Fruit fly (Drosophila melanogaster) whole organism, embryonic: ENCODE results near the gene CG42710.

Experiments used
- Aef1 ChIP-seq: fragments of 200-800 bp; sonication (Bioruptor generic); IDR thresholded peaks from 3 replicates; pipeline ENCODE4 v1.3.6; 2022; ENCODE audit warnings: missing biosample characterization, missing genetic modification characterization
- Asciz ChIP-seq: fragments of 200-800 bp; sonication (Bioruptor generic); optimal IDR thresholded peaks from 2 replicates; lab custom pipeline; 2017; ENCODE audit warnings: missing biosample characterization, mild to moderate bottlenecking, missing genetic modification characterization, missing genetic modification reagents
- Atf6 ChIP-seq: fragments of 200-800 bp; sonication (Bioruptor generic); IDR thresholded peaks from 2 replicates; pipeline ENCODE4 v1.3.6; 2022; ENCODE audit warnings: missing biosample characterization, missing genetic modification characterization
- CG10209 ChIP-seq: fragments of 200-800 bp; sonication (Bioruptor generic); optimal IDR thresholded peaks from 3 replicates; lab custom pipeline; 2017; ENCODE audit warnings: missing biosample characterization, mild to moderate bottlenecking, missing genetic modification characterization, missing genetic modification reagents
- CG10321 ChIP-seq: fragments of 200-800 bp; sonication (Bioruptor generic); IDR thresholded peaks from 2 replicates; pipeline ENCODE4 v1.3.6; 2022; ENCODE audit warnings: missing biosample characterization, missing genetic modification characterization
- CG11695 ChIP-seq: fragments of 200-800 bp; sonication (Bioruptor generic); IDR thresholded peaks from 3 replicates; pipeline ENCODE4 v1.3.6; 2022; ENCODE audit warnings: missing biosample characterization, missing genetic modification characterization
- CG12391 ChIP-seq: fragments of 200-800 bp; sonication (Bioruptor generic); optimal IDR thresholded peaks from 3 replicates; lab custom pipeline; 2018; ENCODE audit warnings: missing biosample characterization, mild to moderate bottlenecking, missing genetic modification characterization, moderate library complexity
- CG12659 ChIP-seq: fragments of 200-800 bp; sonication (Bioruptor generic); optimal IDR thresholded peaks from 3 replicates; lab custom pipeline; 2017; ENCODE audit warnings: mild to moderate bottlenecking, missing biosample characterization, missing genetic modification reagents, missing genetic modification characterization
- CG13296 ChIP-seq: fragments of 200-800 bp; sonication (Bioruptor generic); optimal IDR thresholded peaks from 3 replicates; lab custom pipeline; 2018; ENCODE audit warnings: missing biosample characterization, mild to moderate bottlenecking, missing genetic modification characterization
- CG13775 ChIP-seq: fragments of 200-800 bp; sonication (Bioruptor generic); optimal IDR thresholded peaks from 3 replicates; lab custom pipeline; 2017; ENCODE audit warnings: missing biosample characterization, mild to moderate bottlenecking, missing genetic modification characterization
- CG15601 ChIP-seq: fragments of 200-800 bp; sonication (Bioruptor generic); optimal IDR thresholded peaks from 3 replicates; lab custom pipeline; 2019; ENCODE audit warnings: missing biosample characterization, mild to moderate bottlenecking, missing genetic modification characterization, moderate library complexity
- CG17328 ChIP-seq: fragments of 200-800 bp; sonication (Bioruptor generic); IDR thresholded peaks from 2 replicates; pipeline ENCODE4 v1.3.6; 2022; ENCODE audit warnings: missing biosample characterization, missing genetic modification characterization
- CG17359 ChIP-seq: fragments of 200-800 bp; sonication (Bioruptor generic); optimal IDR thresholded peaks from 3 replicates; lab custom pipeline; 2018; ENCODE audit warnings: missing biosample characterization, mild to moderate bottlenecking, missing genetic modification characterization, moderate library complexity
- CG4282 ChIP-seq: fragments of 200-800 bp; sonication (Bioruptor generic); optimal IDR thresholded peaks from 2 replicates; lab custom pipeline; 2016; ENCODE audit warnings: missing biosample characterization, missing genetic modification characterization
- CG4820 ChIP-seq: fragments of 200-800 bp; sonication (Bioruptor generic); optimal IDR thresholded peaks from 3 replicates; lab custom pipeline; 2016; ENCODE audit warnings: missing biosample characterization, missing genetic modification characterization
- CG6791 ChIP-seq: fragments of 200-800 bp; sonication (Bioruptor generic); IDR thresholded peaks from 3 replicates; pipeline ENCODE4 v1.3.6; 2022; ENCODE audit warnings: missing biosample characterization, missing genetic modification characterization; ENCODE audit not compliant: partially characterized antibody
- CG6813 ChIP-seq: fragments of 200-800 bp; sonication (Bioruptor generic); optimal IDR thresholded peaks from 2 replicates; lab custom pipeline; 2017; ENCODE audit warnings: missing biosample characterization, missing genetic modification characterization, mild to moderate bottlenecking, moderate library complexity, missing genetic modification reagents
- CG7357 ChIP-seq: fragments of 200-800 bp; sonication (Bioruptor generic); IDR thresholded peaks from 3 replicates; pipeline ENCODE4 v1.3.6; 2022; ENCODE audit warnings: missing biosample characterization, missing genetic modification characterization
- CG7839 ChIP-seq: fragments of 200-800 bp; sonication (Bioruptor generic); optimal IDR thresholded peaks from 3 replicates; lab custom pipeline; 2018; ENCODE audit warnings: missing biosample characterization, mild to moderate bottlenecking, missing genetic modification characterization, moderate library complexity
- CG8388 ChIP-seq: fragments of 200-800 bp; sonication (Bioruptor generic); optimal IDR thresholded peaks from 2 replicates; lab custom pipeline; 2019; ENCODE audit warnings: missing biosample characterization, mild to moderate bottlenecking, missing genetic modification characterization, moderate library complexity
- Dip2 ChIP-seq: fragments of 200-800 bp; sonication (Bioruptor generic); IDR thresholded peaks from 2 replicates; pipeline ENCODE4 v1.3.6; 2022; ENCODE audit warnings: missing biosample characterization, missing genetic modification characterization
- Eip74EF ChIP-seq, 2 experiments: fragments of 200-800 bp in 1 of 2; fragments of >200 bp in 1 of 2; sonication (Bioruptor generic) in 1 of 2; optimal IDR thresholded peaks; 2 replicates each; lab custom pipeline; 2017 to 2019; ENCODE audit warnings: missing biosample characterization in 2 of 2, missing genetic modification characterization in 2 of 2, mild to moderate bottlenecking in 1 of 2, moderate library complexity in 1 of 2
- HLH54F ChIP-seq: fragments of 200-800 bp; sonication (Bioruptor generic); optimal IDR thresholded peaks from 3 replicates; lab custom pipeline; 2016; ENCODE audit warnings: missing biosample characterization, missing genetic modification characterization
- Hr3 ChIP-seq: fragments of 200-800 bp; sonication (Bioruptor generic); optimal IDR thresholded peaks from 3 replicates; lab custom pipeline; 2016; ENCODE audit warnings: missing biosample characterization, missing genetic modification characterization
- Med ChIP-seq: fragments of 200-800 bp; sonication (Bioruptor generic); peaks from one replicate; lab custom pipeline; 2016; ENCODE audit warnings: missing biosample characterization, missing genetic modification characterization, mild to moderate bottlenecking, inconsistent platforms, moderate library complexity
- Mrtf ChIP-seq: fragments of 200-800 bp; sonication (Bioruptor generic); IDR thresholded peaks from 3 replicates; pipeline ENCODE4 v1.3.6; 2022; ENCODE audit warnings: missing biosample characterization, missing genetic modification characterization
- NC2β ChIP-seq: fragments of 200-800 bp; sonication (Bioruptor generic); optimal IDR thresholded peaks from 2 replicates; lab custom pipeline; 2016; ENCODE audit warnings: missing biosample characterization, missing genetic modification characterization
- NFAT ChIP-seq: fragments of 200-800 bp; sonication (Bioruptor generic); IDR thresholded peaks from 2 replicates; pipeline ENCODE4 v1.3.6; 2022; ENCODE audit warnings: missing biosample characterization, missing genetic modification characterization
- Nf-YB ChIP-seq: fragments of 200-800 bp; sonication (Bioruptor generic); optimal IDR thresholded peaks from 3 replicates; lab custom pipeline; 2019; ENCODE audit warnings: missing biosample characterization, mild to moderate bottlenecking, missing genetic modification characterization, moderate library complexity
- NfI ChIP-seq: fragments of 200-800 bp; sonication (Bioruptor generic); optimal IDR thresholded peaks from 3 replicates; lab custom pipeline; 2018; ENCODE audit warnings: missing biosample characterization, mild to moderate bottlenecking, missing genetic modification characterization, moderate library complexity
- Sox102F ChIP-seq: fragments of 200-800 bp; sonication (Bioruptor generic); optimal IDR thresholded peaks from 2 replicates; lab custom pipeline; 2018; ENCODE audit warnings: missing biosample characterization, mild to moderate bottlenecking, missing genetic modification characterization, moderate library complexity
- Taf1 ChIP-seq: fragments of 200-800 bp; sonication (Bioruptor generic); IDR thresholded peaks from 2 replicates; pipeline ENCODE4 v1.3.6; 2022; ENCODE audit warnings: missing biosample characterization, missing genetic modification characterization
- Xrp1 ChIP-seq: fragments of 200-800 bp; sonication (Bioruptor generic); IDR thresholded peaks from 2 replicates; pipeline ENCODE4 v1.3.6; 2022; ENCODE audit warnings: missing biosample characterization, missing genetic modification characterization
- aop ChIP-seq: fragments of 200-800 bp; sonication (Bioruptor generic); IDR thresholded peaks from 2 replicates; pipeline ENCODE4 v1.3.6; 2022; ENCODE audit warnings: missing biosample characterization, missing genetic modification characterization
- bbx ChIP-seq: fragments of 200-800 bp; sonication (Bioruptor generic); IDR thresholded peaks from 2 replicates; pipeline ENCODE4 v1.3.6; 2022; ENCODE audit warnings: missing biosample characterization, missing genetic modification characterization; ENCODE audit not compliant: partially characterized antibody
- emc ChIP-seq: fragments of 200-800 bp; sonication (Bioruptor generic); optimal IDR thresholded peaks from 2 replicates; lab custom pipeline; 2016; ENCODE audit warnings: missing biosample characterization, missing genetic modification characterization
- exex ChIP-seq: fragments of 200-800 bp; sonication (Bioruptor generic); optimal IDR thresholded peaks from 4 replicates; lab custom pipeline; 2018; ENCODE audit warnings: missing biosample characterization, mild to moderate bottlenecking, missing genetic modification characterization, moderate library complexity
- fd64A ChIP-seq: fragments of 200-800 bp; sonication (Bioruptor generic); optimal IDR thresholded peaks from 3 replicates; lab custom pipeline; 2018; ENCODE audit warnings: missing biosample characterization, mild to moderate bottlenecking, missing genetic modification characterization
- gsb ChIP-seq: fragments of 200-800 bp; sonication (Bioruptor generic); IDR thresholded peaks from 2 replicates; pipeline ENCODE4 v1.3.6; 2022; ENCODE audit warnings: missing biosample characterization, missing genetic modification characterization
- nmo ChIP-seq: fragments of 200-800 bp; sonication (Bioruptor generic); optimal IDR thresholded peaks from 2 replicates; lab custom pipeline; 2018; ENCODE audit warnings: missing biosample characterization, mild to moderate bottlenecking, missing genetic modification characterization, moderate library complexity
- otp ChIP-seq: fragments of 200-800 bp; sonication (Bioruptor generic); IDR thresholded peaks from 3 replicates; pipeline ENCODE4, ENCODE4 v1.3.6; 2022; ENCODE audit warnings: missing biosample characterization, missing genetic modification characterization
- pho ChIP-seq: fragments of 200-800 bp; sonication (Bioruptor generic); optimal IDR thresholded peaks from 2 replicates; lab custom pipeline; 2016; ENCODE audit warnings: missing biosample characterization, missing genetic modification characterization
- sens ChIP-seq: fragments of 200-800 bp; sonication (Bioruptor generic); peaks from one replicate; lab custom pipeline; 2016; ENCODE audit warnings: missing biosample characterization, missing genetic modification characterization
- tio ChIP-seq: fragments of 200-800 bp; sonication (Bioruptor generic); optimal IDR thresholded peaks from 2 replicates; lab custom pipeline; 2017; ENCODE audit warnings: missing biosample characterization, missing genetic modification characterization, inconsistent platforms
- tna ChIP-seq: fragments of 200-800 bp; sonication (Bioruptor generic); IDR thresholded peaks from 2 replicates; pipeline ENCODE4 v1.3.6; 2022; ENCODE audit warnings: missing biosample characterization, missing genetic modification characterization; ENCODE audit not compliant: partially characterized antibody
- toy ChIP-seq: fragments of 200-800 bp; sonication (Bioruptor generic); IDR thresholded peaks from 2 replicates; pipeline ENCODE4 v1.3.6; 2022; ENCODE audit warnings: missing biosample characterization, missing genetic modification characterization
- wor ChIP-seq: fragments of 200-800 bp; sonication (Bioruptor generic); IDR thresholded peaks from 2 replicates; pipeline ENCODE4 v1.3.6; 2022; ENCODE audit warnings: missing biosample characterization, missing genetic modification characterization
- zf30C ChIP-seq: fragments of 200-800 bp; sonication (Bioruptor generic); optimal IDR thresholded peaks from 3 replicates; lab custom pipeline; 2018; ENCODE audit warnings: missing biosample characterization, mild to moderate bottlenecking, missing genetic modification characterization

CG42710 gene

DNA sequence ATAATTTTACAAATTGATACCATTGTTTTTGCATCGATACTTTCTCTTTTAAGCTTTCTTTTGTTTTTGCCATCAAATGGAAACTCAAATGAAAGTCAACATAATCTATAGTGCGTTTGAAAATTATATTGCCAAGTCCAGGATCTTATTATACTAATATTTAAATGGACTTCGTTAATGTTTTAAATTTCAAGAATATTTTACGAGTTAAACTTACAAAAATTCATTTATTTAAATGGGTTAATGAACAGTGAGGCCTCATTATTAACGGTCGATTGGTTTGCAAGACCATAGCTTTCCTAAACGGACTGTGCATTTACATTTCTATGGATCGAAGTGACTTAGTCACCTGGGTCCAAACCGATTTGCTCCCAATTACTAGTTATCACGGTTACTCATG, 45.9 kb downstream of the CG42710 start:
- TF ChIP-seq Mrtf (GFP tag; lab: Robert Waterston, UW) (no peak), CG8388 (GFP tag; lab: Kevin White, UChicago) (peak; percentile 62), wor (GFP tag; lab: Robert Waterston, UW) (no peak), Sox102F (peak; percentile 13), nmo (GFP tag; lab: Kevin White, UChicago) (peak; percentile 31)
- TF ChIP-seq, all 482 proteins: peak for 3

DNA sequence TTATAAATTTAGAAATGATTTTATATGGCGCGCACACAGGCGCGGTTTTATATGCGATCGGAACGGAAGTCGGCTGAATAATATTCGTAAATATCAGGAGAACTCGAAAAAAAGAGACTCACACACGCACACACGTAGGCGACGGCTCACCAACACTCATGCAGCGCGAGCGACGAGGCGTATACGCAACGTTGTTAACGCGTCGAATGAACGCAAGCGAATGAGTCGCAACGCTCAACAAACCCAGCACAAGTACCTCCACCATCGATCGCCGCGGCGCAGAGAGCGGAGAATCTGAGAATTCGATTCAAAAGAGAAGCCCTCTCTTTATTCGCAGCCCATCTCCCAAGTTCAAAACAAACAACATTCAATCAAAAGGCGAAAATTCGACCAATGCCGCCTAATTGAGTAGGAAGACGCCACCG, 46.7 kb downstream of the CG42710 start:
- TF ChIP-seq Eip74EF (GFP tag; optimal IDR thresholded peaks at IDR 0.05; lab: Kevin White, UChicago), result peak in 1 of 2 experiments; percentile 71
- TF ChIP-seq CG4282 (GFP tag; lab: Kevin White, UChicago), result peak; percentile 3
- TF ChIP-seq Atf6 (GFP tag; lab: Robert Waterston, UW), result peak; percentile 73
- TF ChIP-seq CG7357 (GFP tag; lab: Robert Waterston, UW), result no peak
- 0 out of 2 replicates have a peak, but pooled peaks have one; percentile 28 for TF ChIP-seq Taf1
- peak; percentile 34; the same call in 1 of the 2 replicates for TF ChIP-seq Xrp1 (GFP tag; lab: Robert Waterston, UW)
- TF ChIP-seq CG17328 (GFP tag; lab: Robert Waterston, UW), result peak; percentile 51; the same call in 1 of the 2 replicates
- TF ChIP-seq CG6791, result no peak
- TF ChIP-seq exex (tag; lab: Kevin White, UChicago), result peak; percentile 75
- TF ChIP-seq sens (GFP tag; lab: Kevin White, UChicago), result peak; percentile 90
- peak; percentile 62; the same call in 1 of the 2 replicates for TF ChIP-seq bbx (GFP tag; lab: Robert Waterston, UW)
- no peak for TF ChIP-seq Hr3 (GFP tag; lab: Kevin White, UChicago)
- TF ChIP-seq CG7839 (tag; lab: Kevin White, UChicago), result peak; percentile 15
- TF ChIP-seq emc (GFP tag; lab: Kevin White, UChicago), result no peak
- no peak for TF ChIP-seq Nf-YB
- TF ChIP-seq CG10209 (GFP tag; lab: Kevin White, UChicago), result peak; percentile 14
- TF ChIP-seq CG4820 (GFP tag; lab: Kevin White, UChicago), result no peak
- no peak for TF ChIP-seq Dip2 (GFP tag; lab: Robert Waterston, UW)
- TF ChIP-seq zf30C (GFP tag; lab: Kevin White, UChicago), result no peak
- peak; percentile 22; the same call in 1 of the 3 replicates for TF ChIP-seq Aef1 (GFP tag; lab: Robert Waterston, UW)
- no peak for TF ChIP-seq CG10321 (GFP tag; lab: Robert Waterston, UW)
- 0 out of 2 replicates have a peak, but pooled peaks have one; percentile 39 for TF ChIP-seq gsb (GFP tag; lab: Robert Waterston, UW)
- peak; percentile 35 for TF ChIP-seq CG12659 (GFP tag; lab: Kevin White, UChicago)
- TF ChIP-seq Med (GFP tag; lab: Kevin White, UChicago), result peak; percentile 92
- peak; percentile 47; the same call in 2 of the 3 replicates for TF ChIP-seq CG11695 (GFP tag; lab: Robert Waterston, UW)
- TF ChIP-seq Asciz, result peak; percentile 15
- peak; percentile 17 for TF ChIP-seq CG12391
- peak; percentile 32 for TF ChIP-seq CG6813 (GFP tag; lab: Kevin White, UChicago)
- 0 out of 2 replicates have a peak, but pooled peaks have one; percentile 22 for TF ChIP-seq toy (GFP tag; lab: Robert Waterston, UW)
- peak; percentile 78 for TF ChIP-seq NFAT (GFP tag; lab: Robert Waterston, UW)
- no peak for TF ChIP-seq CG13775 (GFP tag; lab: Kevin White, UChicago)
- no peak for TF ChIP-seq HLH54F (GFP tag; lab: Kevin White, UChicago)
- peak; percentile 22 for TF ChIP-seq pho (GFP tag; lab: Kevin White, UChicago)
- peak; percentile 24 for TF ChIP-seq CG17359 (tag; lab: Kevin White, UChicago)
- no peak; the same call in 2 of the 3 replicates for TF ChIP-seq otp
- peak; percentile 28 for TF ChIP-seq CG15601 (tag; lab: Kevin White, UChicago)
- peak; percentile 71 for TF ChIP-seq tna (GFP tag; lab: Robert Waterston, UW)
- peak; percentile 10 for TF ChIP-seq NC2β (GFP tag; lab: Kevin White, UChicago)
- peak; percentile 7 for TF ChIP-seq NfI
- peak; percentile 68 for TF ChIP-seq CG13296 (GFP tag; lab: Kevin White, UChicago)
- TF ChIP-seq fd64A (GFP tag; lab: Kevin White, UChicago), result peak; percentile 2
- no peak for TF ChIP-seq tio (GFP tag; lab: Kevin White, UChicago)
- peak; percentile 19; the same call in 1 of the 2 replicates for TF ChIP-seq aop (GFP tag; lab: Robert Waterston, UW)
